Worm (Caenorhabditis elegans) whole organism, L1 larva: ENCODE measurements around the gene yap-1.

ENCODE experiments used
- C04F5.9 ChIP-seq: sonication (generic microtip); optimal IDR thresholded peaks from 2 replicates; lab custom pipeline; 2016; ENCODE audit warnings: missing genetic modification characterization, missing compliant biosample characterization
- C16A3.4 ChIP-seq: fragments of 150-350 bp; optimal IDR thresholded peaks from 2 replicates; lab custom pipeline; 2014; ENCODE audit warnings: missing biosample characterization, missing genetic modification characterization
- F16B12.6 ChIP-seq: fragments of 150-350 bp; optimal IDR thresholded peaks from 2 replicates; lab custom pipeline; 2014; ENCODE audit warnings: missing biosample characterization, missing genetic modification characterization
- aha-1 ChIP-seq: fragments of 150-350 bp; optimal IDR thresholded peaks from 2 replicates; lab custom pipeline; 2014; ENCODE audit warnings: missing biosample characterization, missing genetic modification characterization
- alr-1 ChIP-seq: fragments of 200-800 bp; sonication (Bioruptor generic); optimal IDR thresholded peaks from 2 replicates; lab custom pipeline; 2018; ENCODE audit warnings: borderline replicate concordance, mild to moderate bottlenecking, missing genetic modification characterization, missing compliant biosample characterization
- ama-1 ChIP-seq: fragments of 150-350 bp; optimal IDR thresholded peaks from 2 replicates; lab custom pipeline; 2014
- blmp-1 ChIP-seq: fragments of 150-350 bp; optimal IDR thresholded peaks from 2 replicates; lab custom pipeline; 2014; ENCODE audit warnings: missing biosample characterization, missing genetic modification characterization
- ceh-63 ChIP-seq: fragments of 200-800 bp; sonication (Bioruptor generic); optimal IDR thresholded peaks from 2 replicates; lab custom pipeline; 2018; ENCODE audit warnings: mild to moderate bottlenecking, missing genetic modification characterization, missing compliant biosample characterization
- ceh-82 ChIP-seq, 3 experiments: fragments of 150-350 bp in 1 of 3; sonication (generic microtip) in 2 of 3; optimal IDR thresholded peaks; 2 replicates each; lab custom pipeline; 2014 to 2017; ENCODE audit warnings: missing biosample characterization in 3 of 3, missing genetic modification characterization in 3 of 3
- dpl-1 ChIP-seq, 3 experiments: fragments of 150-350 bp in 2 of 3; sonication (generic microtip) in 1 of 3; optimal IDR thresholded peaks; 2 replicates each; lab custom pipeline; 2014 to 2017; ENCODE audit warnings: missing biosample characterization in 3 of 3, missing genetic modification characterization in 3 of 3, missing genetic modification reagents in 3 of 3
- efl-1 ChIP-seq, 4 experiments: fragments of 150-350 bp; optimal IDR thresholded peaks in 3 of 4; peaks in 1 of 4; 1 replicate in 1 of 4; 2 replicates in 3 of 4; lab custom pipeline; 2014; ENCODE audit warnings: missing biosample characterization in 2 of 4, missing genetic modification characterization in 2 of 4, missing genetic modification reagents in 2 of 4
- elt-2 ChIP-seq: sonication (generic microtip); optimal IDR thresholded peaks from 2 replicates; lab custom pipeline; 2016; ENCODE audit warnings: missing genetic modification characterization, mild to moderate bottlenecking, inconsistent platforms, missing compliant biosample characterization, missing genetic modification reagents
- fkh-10 ChIP-seq: sonication (generic microtip); optimal IDR thresholded peaks from 2 replicates; lab custom pipeline; 2017; ENCODE audit warnings: missing biosample characterization, missing genetic modification reagents, missing genetic modification characterization
- isw-1 ChIP-seq: fragments of 200-800 bp; sonication (Bioruptor generic); IDR thresholded peaks from 2 replicates; pipeline ENCODE4 v1.3.6; 2022; ENCODE audit warnings: missing genetic modification characterization, missing compliant biosample characterization
- jun-1 ChIP-seq: fragments of 150-350 bp; optimal IDR thresholded peaks from 2 replicates; lab custom pipeline; 2014; ENCODE audit warnings: missing biosample characterization, missing genetic modification reagents, missing genetic modification characterization
- lin-14 ChIP-seq: fragments of 200-800 bp; sonication (Bioruptor generic); optimal IDR thresholded peaks from 2 replicates; lab custom pipeline; 2018; ENCODE audit warnings: mild to moderate bottlenecking, missing genetic modification characterization, moderate library complexity, missing compliant biosample characterization
- lin-35 ChIP-seq, 2 experiments: fragments of 150-350 bp; optimal IDR thresholded peaks; 2 replicates each; lab custom pipeline; 2014; ENCODE audit warnings: missing biosample characterization in 2 of 2, missing genetic modification characterization in 2 of 2, missing genetic modification reagents in 2 of 2
- lsy-2 ChIP-seq, 2 experiments: fragments of 150-350 bp; optimal IDR thresholded peaks; 2 replicates each; lab custom pipeline; 2014; ENCODE audit warnings: missing biosample characterization in 2 of 2, missing genetic modification characterization in 2 of 2
- mdl-1 ChIP-seq, 2 experiments: fragments of 150-350 bp; optimal IDR thresholded peaks; 2 replicates each; lab custom pipeline; 2014 to 2017; ENCODE audit warnings: missing biosample characterization in 2 of 2, missing genetic modification characterization in 2 of 2, inconsistent platforms in 1 of 2
- mep-1 ChIP-seq: fragments of 150-350 bp; optimal IDR thresholded peaks from 2 replicates; lab custom pipeline; 2014; ENCODE audit warnings: missing biosample characterization, missing genetic modification characterization
- nhr-19 ChIP-seq: fragments of 200-800 bp; sonication (Bioruptor generic); conservative IDR thresholded peaks from 2 replicates; pipeline ENCODE4 v1.3.6; 2022; ENCODE audit warnings: missing genetic modification characterization, missing compliant biosample characterization
- nhr-20 ChIP-seq: sonication (generic microtip); optimal IDR thresholded peaks from 2 replicates; lab custom pipeline; 2016; ENCODE audit warnings: mild to moderate bottlenecking, missing genetic modification characterization, missing compliant biosample characterization
- nhr-47 ChIP-seq: sonication (generic microtip); optimal IDR thresholded peaks from 2 replicates; lab custom pipeline; 2016; ENCODE audit warnings: mild to moderate bottlenecking, missing genetic modification characterization, moderate library complexity, missing compliant biosample characterization
- nhr-71 ChIP-seq: sonication (generic microtip); optimal IDR thresholded peaks from 2 replicates; lab custom pipeline; 2016; ENCODE audit warnings: mild to moderate bottlenecking, missing genetic modification characterization, moderate library complexity, missing compliant biosample characterization
- nhr-85 ChIP-seq: sonication (generic microtip); peaks from one replicate; lab custom pipeline; 2016; ENCODE audit warnings: missing genetic modification characterization, inconsistent platforms, missing compliant biosample characterization
- nhr-90 ChIP-seq: sonication (generic microtip); optimal IDR thresholded peaks from 2 replicates; lab custom pipeline; 2016; ENCODE audit warnings: mild to moderate bottlenecking, missing genetic modification characterization, missing compliant biosample characterization; ENCODE audit not compliant: poor library complexity
- pag-3 ChIP-seq: sonication (generic microtip); optimal IDR thresholded peaks from 2 replicates; lab custom pipeline; 2017; ENCODE audit warnings: missing genetic modification characterization, mild to moderate bottlenecking, missing compliant biosample characterization, antibody characterized with exemption, borderline replicate concordance; ENCODE audit not compliant: insufficient read depth
- pax-3 ChIP-seq: fragments of 200-800 bp; sonication (Bioruptor generic); optimal IDR thresholded peaks from 2 replicates; lab custom pipeline; 2018; ENCODE audit warnings: mild to moderate bottlenecking, missing genetic modification characterization, moderate library complexity, missing compliant biosample characterization
- pqm-1 ChIP-seq: sonication (generic microtip); optimal IDR thresholded peaks from 3 replicates; lab custom pipeline; 2017; ENCODE audit warnings: missing biosample characterization, missing genetic modification characterization
- skn-1 ChIP-seq: fragments of 150-350 bp; optimal IDR thresholded peaks from 2 replicates; lab custom pipeline; 2014; ENCODE audit warnings: missing biosample characterization, missing genetic modification characterization
- snu-23 ChIP-seq: sonication (generic microtip); optimal IDR thresholded peaks from 2 replicates; lab custom pipeline; 2016; ENCODE audit warnings: missing genetic modification characterization, missing compliant biosample characterization
- sptf-1 ChIP-seq: fragments of 150-350 bp; optimal IDR thresholded peaks from 2 replicates; lab custom pipeline; 2014; ENCODE audit warnings: missing biosample characterization, missing genetic modification characterization
- tbx-2 ChIP-seq: sonication (generic microtip); optimal IDR thresholded peaks from 2 replicates; lab custom pipeline; 2016; ENCODE audit warnings: missing genetic modification characterization, missing compliant biosample characterization
- unc-130 ChIP-seq: fragments of 150-350 bp; optimal IDR thresholded peaks from 2 replicates; lab custom pipeline; 2017; ENCODE audit warnings: missing biosample characterization, missing genetic modification characterization, inconsistent platforms
- unc-62 ChIP-seq: fragments of 150-350 bp; optimal IDR thresholded peaks from 2 replicates; lab custom pipeline; 2014; ENCODE audit warnings: missing biosample characterization, missing genetic modification reagents, missing genetic modification characterization
- unc-86 ChIP-seq: sonication (generic microtip); optimal IDR thresholded peaks from 2 replicates; lab custom pipeline; 2016; ENCODE audit warnings: missing genetic modification characterization, missing compliant biosample characterization
- unc-98 ChIP-seq: fragments of 200-800 bp; sonication (Bioruptor generic); IDR thresholded peaks from 2 replicates; pipeline ENCODE4 v1.3.6; 2022; ENCODE audit warnings: missing genetic modification characterization, missing compliant biosample characterization
- vab-15 ChIP-seq: sonication (generic microtip); optimal IDR thresholded peaks from 2 replicates; lab custom pipeline; 2017; ENCODE audit warnings: missing genotype, mild to moderate bottlenecking, missing genetic modification characterization, missing compliant biosample characterization
- xbp-1 ChIP-seq: sonication (generic microtip); optimal IDR thresholded peaks from 2 replicates; lab custom pipeline; 2016; ENCODE audit warnings: missing genetic modification characterization, missing compliant biosample characterization
- ztf-11 ChIP-seq, 2 experiments: sonication (generic microtip); optimal IDR thresholded peaks; 2 replicates each; lab custom pipeline; 2016 to 2017; ENCODE audit warnings: missing genetic modification characterization in 2 of 2, missing biosample characterization in 1 of 2, missing compliant biosample characterization in 1 of 2

yap-1 gene

DNA sequence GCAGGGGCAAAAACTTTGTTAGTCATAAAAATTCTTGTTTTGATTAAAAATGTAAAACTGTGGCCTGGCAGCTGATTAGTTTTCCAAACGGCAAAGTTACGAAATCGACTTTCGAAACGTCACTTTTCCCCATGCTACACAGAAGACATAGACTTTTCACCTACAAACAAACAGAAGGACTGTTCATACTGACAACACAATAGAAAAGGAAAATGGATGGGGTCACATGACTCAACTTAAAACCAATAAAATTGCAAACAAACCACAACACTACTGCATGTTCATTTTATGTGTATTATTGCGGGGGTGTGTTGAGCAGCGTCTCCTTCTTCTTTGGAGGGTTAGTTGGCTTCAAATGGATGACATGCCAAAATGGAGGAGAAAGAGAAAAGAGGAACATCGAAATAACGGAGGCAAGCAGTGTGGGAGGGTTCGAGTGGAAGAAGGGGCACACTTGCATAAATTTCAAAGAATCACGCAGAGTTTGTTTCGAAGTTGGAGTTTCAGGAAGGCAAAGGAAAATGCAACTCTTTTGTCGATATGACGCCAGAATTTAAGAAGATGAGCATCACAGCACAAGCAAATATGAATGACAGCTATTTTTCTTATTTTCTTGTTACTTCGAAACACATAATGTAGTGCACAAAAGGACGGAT is 13.5 kb upstream of the yap-1 start (continued):
- TF ChIP-seq nhr-90 (tag; lab: Kevin White, UChicago): peak; percentile 24
- no peak for TF ChIP-seq fkh-10 (GFP tag; lab: Kevin White, UChicago)
- TF ChIP-seq nhr-20 (tag; lab: Kevin White, UChicago): peak; percentile 42
- no peak for TF ChIP-seq unc-62 (GFP tag; lab: Kevin White, UChicago)
- peak; percentile 33 for TF ChIP-seq ama-1 (lab: Kevin White, UChicago)
- TF ChIP-seq vab-15 (tag; lab: Kevin White, UChicago): no peak
- TF ChIP-seq C04F5.9 (tag; lab: Kevin White, UChicago): no peak
- TF ChIP-seq, all 84 proteins: peak for 26

DNA sequence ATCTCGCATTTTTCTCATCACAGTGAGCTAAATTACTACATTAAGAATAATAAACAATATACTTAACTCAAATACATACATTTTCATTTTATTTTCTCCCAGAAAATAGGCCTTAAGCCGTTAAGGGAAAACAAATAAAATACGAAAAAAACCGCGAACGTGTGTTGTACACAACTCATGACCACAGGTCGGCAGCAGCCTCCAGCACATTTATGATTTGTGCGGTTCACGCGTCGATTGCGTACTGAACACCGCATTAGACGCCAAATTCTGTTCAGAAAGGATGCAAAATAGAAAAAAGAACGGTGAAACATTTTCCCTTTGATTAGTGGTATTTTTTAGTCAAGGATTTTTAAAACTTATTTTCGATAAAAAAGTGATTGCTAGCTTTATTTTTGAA is 12.6 kb upstream of the yap-1 start:
- TF ChIP-seq ceh-82 (tag; optimal IDR thresholded peaks at IDR 0.05; lab: Kevin White, UChicago) (no peak), efl-1 (optimal IDR thresholded peaks at IDR 0.05; lab: Kevin White, UChicago) (peak in 1 of 2 experiments; percentile 23), efl-1 (GFP tag; optimal IDR thresholded peaks at IDR 0.05 in 1 of 2; lab: Kevin White, UChicago) (peak in 1 of 2 experiments; percentile 91), unc-98 (no peak), unc-86 (no peak), nhr-71 (peak; percentile 23), elt-2 (no peak), mdl-1 (tag; optimal IDR thresholded peaks at IDR 0.05; lab: Kevin White, UChicago) (peak in 1 of 2 experiments; percentile 34), jun-1 (tag; lab: Kevin White, UChicago) (no peak), lsy-2 (tag; optimal IDR thresholded peaks at IDR 0.05; lab: Kevin White, UChicago) (peak in 1 of 2 experiments; percentile 36), pqm-1 (tag; lab: Kevin White, UChicago) (no peak), nhr-85 (tag; lab: Kevin White, UChicago) (no peak), pax-3 (tag; lab: Kevin White, UChicago) (no peak), tbx-2 (tag; lab: Kevin White, UChicago) (no peak), ceh-63 (GFP tag; lab: Kevin White, UChicago) (no peak), mep-1 (tag; lab: Kevin White, UChicago) (peak; percentile 17), aha-1 (tag; lab: Kevin White, UChicago) (no peak), nhr-20 (tag; lab: Kevin White, UChicago) (peak; percentile 36), alr-1 (tag; lab: Kevin White, UChicago) (no peak), nhr-47 (tag; lab: Kevin White, UChicago) (no peak), skn-1 (tag; lab: Kevin White, UChicago) (peak; percentile 8), ztf-11 (tag; optimal IDR thresholded peaks at IDR 0.05; lab: Kevin White, UChicago) (no peak), unc-130 (tag; lab: Kevin White, UChicago) (no peak), nhr-19 (no peak), dpl-1 (GFP tag; optimal IDR thresholded peaks at IDR 0.05; lab: Kevin White, UChicago) (peak in 2 of 3 experiments; percentile 11 to 37), snu-23 (peak; percentile 58), lin-35 (GFP tag; optimal IDR thresholded peaks at IDR 0.05; lab: Kevin White, UChicago) (peak in 1 of 2 experiments; percentile 65), pag-3 (peak; percentile 18), blmp-1 (peak; percentile 27), F16B12.6 (peak; percentile 77), C16A3.4 (tag; lab: Kevin White, UChicago) (peak; percentile 22), sptf-1 (no peak), isw-1 (GFP tag; lab: Robert Waterston, UW) (no peak), ama-1 (lab: Kevin White, UChicago) (no peak), xbp-1 (tag; lab: Kevin White, UChicago) (no peak), lin-14 (peak; percentile 79)
